Fruit fly (Drosophila melanogaster) whole organism, embryonic: ENCODE measurements around the gene CG31792.

ENCODE experiments used
- Abd-B ChIP-seq: fragments of 200-800 bp; sonication (Bioruptor generic); optimal IDR thresholded peaks from 2 replicates; lab custom pipeline; 2018; ENCODE audit warnings: missing biosample characterization, mild to moderate bottlenecking, missing genetic modification characterization, moderate library complexity
- CG10565 ChIP-seq: fragments of 200-800 bp; sonication (Bioruptor generic); optimal IDR thresholded peaks from 3 replicates; lab custom pipeline; 2016; ENCODE audit warnings: missing biosample characterization, mild to moderate bottlenecking, missing genetic modification characterization
- CkIIα-i1 ChIP-seq: fragments of 200-800 bp; sonication (Bioruptor generic); IDR thresholded peaks from 2 replicates; pipeline ENCODE4 v1.3.6; 2022; ENCODE audit warnings: missing biosample characterization, missing genetic modification characterization
- CoRest ChIP-seq: fragments of 200-800 bp; sonication (Bioruptor generic); optimal IDR thresholded peaks from 3 replicates; lab custom pipeline; 2018; ENCODE audit warnings: missing biosample characterization, mild to moderate bottlenecking, missing genetic modification characterization, moderate library complexity
- NFAT ChIP-seq: fragments of 200-800 bp; sonication (Bioruptor generic); IDR thresholded peaks from 2 replicates; pipeline ENCODE4 v1.3.6; 2022; ENCODE audit warnings: missing biosample characterization, missing genetic modification characterization
- ci ChIP-seq: fragments of 200-800 bp; sonication (Bioruptor generic); IDR thresholded peaks from 3 replicates; pipeline ENCODE4 v1.3.6; 2022; ENCODE audit warnings: missing biosample characterization, missing genetic modification characterization
- dimm ChIP-seq: fragments of 200-800 bp; sonication (Bioruptor generic); IDR thresholded peaks from 2 replicates; pipeline ENCODE4 v1.3.6; 2022; ENCODE audit warnings: missing biosample characterization, missing genetic modification characterization
- kah ChIP-seq: fragments of 200-800 bp; sonication (Bioruptor generic); optimal IDR thresholded peaks from 2 replicates; lab custom pipeline; 2018; ENCODE audit warnings: missing biosample characterization, mild to moderate bottlenecking, missing genetic modification characterization
- lmd ChIP-seq: fragments of 200-800 bp; sonication (Bioruptor generic); IDR thresholded peaks from 2 replicates; pipeline ENCODE4 v1.3.6; 2022; ENCODE audit warnings: missing biosample characterization, missing genetic modification characterization
- odd ChIP-seq: fragments of 200-800 bp; sonication (Bioruptor generic); optimal IDR thresholded peaks from 2 replicates; lab custom pipeline; 2017; ENCODE audit warnings: missing biosample characterization, mild to moderate bottlenecking, missing genetic modification characterization
- otp ChIP-seq: fragments of 200-800 bp; sonication (Bioruptor generic); IDR thresholded peaks from 3 replicates; pipeline ENCODE4, ENCODE4 v1.3.6; 2022; ENCODE audit warnings: missing biosample characterization, missing genetic modification characterization
- sc ChIP-seq, 3 experiments: fragments of >200 bp in 2 of 3; fragments of 200-800 bp in 1 of 3; sonication (Bioruptor generic) in 1 of 3; optimal IDR thresholded peaks; 2 replicates in 2 of 3; 3 replicates in 1 of 3; lab custom pipeline; 2017; ENCODE audit warnings: mild to moderate bottlenecking in 1 of 3, missing biosample characterization in 1 of 3, missing genetic modification characterization in 1 of 3, missing genetic modification reagents in 1 of 3
- shn ChIP-seq: fragments of 200-800 bp; sonication (Bioruptor generic); optimal IDR thresholded peaks from 3 replicates; lab custom pipeline; 2016; ENCODE audit warnings: missing biosample characterization, missing genetic modification characterization

DNA sequence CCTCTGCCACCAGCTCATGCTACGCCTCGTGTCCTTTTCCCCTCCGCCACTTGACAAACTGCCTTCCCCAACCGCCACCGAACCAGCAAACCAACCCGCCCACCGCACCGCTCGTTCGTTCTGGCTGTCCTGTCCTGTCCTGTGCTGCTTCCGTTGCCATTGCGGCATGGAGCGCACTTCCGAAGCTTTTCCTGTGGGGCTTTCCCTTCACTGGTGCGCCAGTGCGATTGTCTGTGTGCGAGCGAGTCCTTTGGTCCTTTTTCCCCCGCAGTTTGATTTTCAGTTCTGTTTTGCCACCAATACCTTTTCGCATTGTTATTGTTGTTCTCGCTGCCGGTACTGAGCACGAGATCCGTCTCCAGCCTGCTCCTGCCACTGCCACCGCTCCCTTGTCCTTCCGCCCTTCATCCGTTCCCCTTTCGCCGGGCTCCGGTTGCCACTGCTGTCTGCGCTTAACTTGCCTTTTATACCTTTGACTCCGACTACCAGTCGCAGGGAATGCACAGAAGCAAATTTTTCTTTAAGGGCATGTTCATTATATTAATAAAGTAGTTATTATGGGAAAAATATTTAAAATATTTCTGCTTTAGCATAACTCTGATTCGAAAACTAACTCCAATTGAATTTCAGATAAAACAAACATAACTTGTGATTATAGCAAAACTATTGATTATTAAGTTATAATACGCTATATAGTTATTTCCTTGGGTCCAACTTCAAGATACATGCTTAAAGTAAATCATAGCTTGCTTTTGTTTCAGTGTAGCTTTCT, 26.9 kb downstream of the CG31792 start:
- TF ChIP-seq lmd (GFP tag; lab: Robert Waterston, UW), result peak; percentile 55
- no peak for TF ChIP-seq CkIIα-i1 (GFP tag; lab: Robert Waterston, UW)
- TF ChIP-seq CG10565 (GFP tag; lab: Kevin White, UChicago), result no peak
- peak; percentile 47 for TF ChIP-seq kah
- TF ChIP-seq NFAT (GFP tag; lab: Robert Waterston, UW), result no peak
- peak; percentile 36 for TF ChIP-seq Abd-B (GFP tag; lab: Kevin White, UChicago)
- TF ChIP-seq otp (GFP tag; lab: Robert Waterston, UW), result no peak
- no peak for TF ChIP-seq ci (GFP tag; lab: Robert Waterston, UW)
- TF ChIP-seq sc (optimal IDR thresholded peaks at IDR 0.05; lab: Kevin White, UChicago), result no peak
- TF ChIP-seq sc (GFP tag; optimal IDR thresholded peaks at IDR 0.05; lab: Kevin White, UChicago), result peak; percentile 21
- peak; percentile 58 for TF ChIP-seq odd (GFP tag; lab: Kevin White, UChicago)
- TF ChIP-seq dimm, result no peak
- TF ChIP-seq shn (GFP tag; lab: Kevin White, UChicago), result no peak
- peak; percentile 86 for TF ChIP-seq CoRest (tag; lab: Kevin White, UChicago)
